Worm (Caenorhabditis elegans) whole organism, L1 larva: Measurements from ENCODE around the gene srlf-3.

ENCODE experiments used
- F16B12.6 ChIP-seq: fragments of 150-350 bp; optimal IDR thresholded peaks from 2 replicates; lab custom pipeline; 2014; ENCODE audit warnings: missing biosample characterization, missing genetic modification characterization
- alr-1 ChIP-seq: fragments of 200-800 bp; sonication (Bioruptor generic); optimal IDR thresholded peaks from 2 replicates; lab custom pipeline; 2018; ENCODE audit warnings: borderline replicate concordance, mild to moderate bottlenecking, missing genetic modification characterization, missing compliant biosample characterization
- aly-2 ChIP-seq: fragments of 150-350 bp; optimal IDR thresholded peaks from 2 replicates; lab custom pipeline; 2014; ENCODE audit warnings: missing biosample characterization, missing genetic modification characterization
- blmp-1 ChIP-seq: fragments of 150-350 bp; optimal IDR thresholded peaks from 2 replicates; lab custom pipeline; 2014; ENCODE audit warnings: missing biosample characterization, missing genetic modification characterization
- ceh-8 ChIP-seq: fragments of 200-800 bp; sonication (Bioruptor generic); optimal IDR thresholded peaks from 2 replicates; lab custom pipeline; 2018; ENCODE audit warnings: mild to moderate bottlenecking, missing genetic modification characterization, moderate library complexity, missing compliant biosample characterization
- dpl-1 ChIP-seq, 3 experiments: fragments of 150-350 bp in 2 of 3; sonication (generic microtip) in 1 of 3; optimal IDR thresholded peaks; 2 replicates each; lab custom pipeline; 2014 to 2017; ENCODE audit warnings: missing biosample characterization in 3 of 3, missing genetic modification characterization in 3 of 3, missing genetic modification reagents in 3 of 3
- efl-1 ChIP-seq, 4 experiments: fragments of 150-350 bp; optimal IDR thresholded peaks in 3 of 4; peaks in 1 of 4; 1 replicate in 1 of 4; 2 replicates in 3 of 4; lab custom pipeline; 2014; ENCODE audit warnings: missing biosample characterization in 2 of 4, missing genetic modification characterization in 2 of 4, missing genetic modification reagents in 2 of 4
- egl-27 ChIP-seq, 2 experiments: fragments of 150-350 bp in 1 of 2; sonication (generic microtip); optimal IDR thresholded peaks; 3 replicates each; lab custom pipeline; 2017 to 2018; ENCODE audit warnings: missing biosample characterization in 2 of 2, missing genetic modification characterization in 2 of 2, missing genetic modification reagents in 2 of 2
- elt-2 ChIP-seq: sonication (generic microtip); optimal IDR thresholded peaks from 2 replicates; lab custom pipeline; 2016; ENCODE audit warnings: missing genetic modification characterization, mild to moderate bottlenecking, inconsistent platforms, missing compliant biosample characterization, missing genetic modification reagents
- elt-3 ChIP-seq, 6 experiments: fragments of 150-350 bp in 1 of 6; sonication (generic microtip); optimal IDR thresholded peaks; 2 replicates each; lab custom pipeline; 2017 to 2018; ENCODE audit warnings: missing biosample characterization in 6 of 6, missing genetic modification characterization in 6 of 6, inconsistent platforms in 1 of 6
- ets-5 ChIP-seq: fragments of 200-800 bp; sonication (Bioruptor generic); IDR thresholded peaks from 2 replicates; pipeline ENCODE4 v1.3.6; 2022; ENCODE audit warnings: missing genetic modification characterization, missing compliant biosample characterization
- fos-1 ChIP-seq: fragments of 150-350 bp; optimal IDR thresholded peaks from 2 replicates; lab custom pipeline; 2014; ENCODE audit warnings: missing biosample characterization, missing genetic modification characterization
- grh-1 ChIP-seq: fragments of 200-800 bp; sonication (Bioruptor generic); IDR thresholded peaks from 2 replicates; pipeline ENCODE4 v1.3.6; 2022; ENCODE audit warnings: missing genetic modification reagents, missing genetic modification characterization, missing compliant biosample characterization
- hlh-17 ChIP-seq: fragments of 200-800 bp; sonication (Bioruptor generic); optimal IDR thresholded peaks from 2 replicates; lab custom pipeline; 2018; ENCODE audit warnings: missing genetic modification characterization, mild to moderate bottlenecking, missing compliant biosample characterization, moderate library complexity, borderline replicate concordance
- hlh-4 ChIP-seq: sonication (generic microtip); optimal IDR thresholded peaks from 2 replicates; lab custom pipeline; 2016; ENCODE audit warnings: mild to moderate bottlenecking, missing genetic modification characterization, missing compliant biosample characterization
- jun-1 ChIP-seq: fragments of 150-350 bp; optimal IDR thresholded peaks from 2 replicates; lab custom pipeline; 2014; ENCODE audit warnings: missing biosample characterization, missing genetic modification reagents, missing genetic modification characterization
- lin-13 ChIP-seq: fragments of 150-350 bp; optimal IDR thresholded peaks from 2 replicates; lab custom pipeline; 2014; ENCODE audit warnings: missing biosample characterization, missing genetic modification reagents, missing genetic modification characterization
- lin-14 ChIP-seq: fragments of 200-800 bp; sonication (Bioruptor generic); optimal IDR thresholded peaks from 2 replicates; lab custom pipeline; 2018; ENCODE audit warnings: mild to moderate bottlenecking, missing genetic modification characterization, moderate library complexity, missing compliant biosample characterization
- lin-35 ChIP-seq, 2 experiments: fragments of 150-350 bp; optimal IDR thresholded peaks; 2 replicates each; lab custom pipeline; 2014; ENCODE audit warnings: missing biosample characterization in 2 of 2, missing genetic modification characterization in 2 of 2, missing genetic modification reagents in 2 of 2
- lir-3 ChIP-seq: sonication (generic microtip); optimal IDR thresholded peaks from 2 replicates; lab custom pipeline; 2016; ENCODE audit warnings: mild to moderate bottlenecking, missing genetic modification characterization, moderate library complexity, missing compliant biosample characterization; ENCODE audit not compliant: poor library complexity
- mab-9 ChIP-seq: fragments of 200-800 bp; sonication (Bioruptor generic); IDR thresholded peaks from 2 replicates; pipeline ENCODE4 v1.3.6; 2022; ENCODE audit warnings: missing genetic modification reagents, missing genetic modification characterization, missing compliant biosample characterization
- mdl-1 ChIP-seq, 2 experiments: fragments of 150-350 bp; optimal IDR thresholded peaks; 2 replicates each; lab custom pipeline; 2014 to 2017; ENCODE audit warnings: missing biosample characterization in 2 of 2, missing genetic modification characterization in 2 of 2, inconsistent platforms in 1 of 2
- mep-1 ChIP-seq: fragments of 150-350 bp; optimal IDR thresholded peaks from 2 replicates; lab custom pipeline; 2014; ENCODE audit warnings: missing biosample characterization, missing genetic modification characterization
- nhr-11 ChIP-seq: fragments of 150-350 bp; optimal IDR thresholded peaks from 2 replicates; lab custom pipeline; 2014; ENCODE audit warnings: missing biosample characterization, missing genetic modification characterization
- nhr-12 ChIP-seq: sonication (generic microtip); optimal IDR thresholded peaks from 2 replicates; lab custom pipeline; 2017; ENCODE audit warnings: missing biosample characterization, missing genetic modification characterization
- nhr-47 ChIP-seq: sonication (generic microtip); optimal IDR thresholded peaks from 2 replicates; lab custom pipeline; 2016; ENCODE audit warnings: mild to moderate bottlenecking, missing genetic modification characterization, moderate library complexity, missing compliant biosample characterization
- nhr-71 ChIP-seq: sonication (generic microtip); optimal IDR thresholded peaks from 2 replicates; lab custom pipeline; 2016; ENCODE audit warnings: mild to moderate bottlenecking, missing genetic modification characterization, moderate library complexity, missing compliant biosample characterization
- nhr-76 ChIP-seq: sonication (generic microtip); optimal IDR thresholded peaks from 2 replicates; lab custom pipeline; 2017; ENCODE audit warnings: missing biosample characterization, missing genetic modification characterization
- nhr-84 ChIP-seq: sonication (generic microtip); optimal IDR thresholded peaks from 2 replicates; lab custom pipeline; 2017; ENCODE audit warnings: missing biosample characterization, missing genetic modification characterization
- nhr-85 ChIP-seq: sonication (generic microtip); peaks from one replicate; lab custom pipeline; 2016; ENCODE audit warnings: missing genetic modification characterization, inconsistent platforms, missing compliant biosample characterization
- pag-3 ChIP-seq: sonication (generic microtip); optimal IDR thresholded peaks from 2 replicates; lab custom pipeline; 2017; ENCODE audit warnings: missing genetic modification characterization, mild to moderate bottlenecking, missing compliant biosample characterization, antibody characterized with exemption, borderline replicate concordance; ENCODE audit not compliant: insufficient read depth
- pqm-1 ChIP-seq: sonication (generic microtip); optimal IDR thresholded peaks from 3 replicates; lab custom pipeline; 2017; ENCODE audit warnings: missing biosample characterization, missing genetic modification characterization
- rnt-1 ChIP-seq: sonication (generic microtip); optimal IDR thresholded peaks from 2 replicates; lab custom pipeline; 2016; ENCODE audit warnings: mild to moderate bottlenecking, missing genetic modification characterization, moderate library complexity, missing compliant biosample characterization
- sptf-1 ChIP-seq: fragments of 150-350 bp; optimal IDR thresholded peaks from 2 replicates; lab custom pipeline; 2014; ENCODE audit warnings: missing biosample characterization, missing genetic modification characterization
- tlp-1 ChIP-seq: fragments of 150-350 bp; optimal IDR thresholded peaks from 2 replicates; lab custom pipeline; 2014; ENCODE audit warnings: missing biosample characterization, missing genetic modification characterization
- unc-130 ChIP-seq: fragments of 150-350 bp; optimal IDR thresholded peaks from 2 replicates; lab custom pipeline; 2017; ENCODE audit warnings: missing biosample characterization, missing genetic modification characterization, inconsistent platforms
- unc-30 ChIP-seq: sonication (generic microtip); optimal IDR thresholded peaks from 2 replicates; lab custom pipeline; 2017; ENCODE audit warnings: missing biosample characterization, missing genetic modification characterization
- unc-98 ChIP-seq: fragments of 200-800 bp; sonication (Bioruptor generic); IDR thresholded peaks from 2 replicates; pipeline ENCODE4 v1.3.6; 2022; ENCODE audit warnings: missing genetic modification characterization, missing compliant biosample characterization
- zag-1 ChIP-seq: fragments of 150-350 bp; optimal IDR thresholded peaks from 2 replicates; lab custom pipeline; 2014; ENCODE audit warnings: missing biosample characterization, missing genetic modification characterization
- ztf-11 ChIP-seq, 2 experiments: sonication (generic microtip); optimal IDR thresholded peaks; 2 replicates each; lab custom pipeline; 2016 to 2017; ENCODE audit warnings: missing genetic modification characterization in 2 of 2, missing biosample characterization in 1 of 2, missing compliant biosample characterization in 1 of 2
- ztf-4 ChIP-seq: fragments of 150-350 bp; optimal IDR thresholded peaks from 2 replicates; lab custom pipeline; 2014; ENCODE audit warnings: missing biosample characterization, missing genetic modification characterization

The srlf-3 gene

ce11 chrIV:8464187-8464586 lies 23.1 kb upstream of the srlf-3 start (continued):
- TF ChIP-seq lin-14 (GFP tag; lab: Kevin White, UChicago) (peak; percentile 55), ztf-11 (tag; optimal IDR thresholded peaks at IDR 0.05; lab: Kevin White, UChicago) (no peak), mep-1 (no peak), egl-27 (tag; optimal IDR thresholded peaks at IDR 0.05; lab: Kevin White, UChicago) (no peak), lir-3 (no peak)

DNA sequence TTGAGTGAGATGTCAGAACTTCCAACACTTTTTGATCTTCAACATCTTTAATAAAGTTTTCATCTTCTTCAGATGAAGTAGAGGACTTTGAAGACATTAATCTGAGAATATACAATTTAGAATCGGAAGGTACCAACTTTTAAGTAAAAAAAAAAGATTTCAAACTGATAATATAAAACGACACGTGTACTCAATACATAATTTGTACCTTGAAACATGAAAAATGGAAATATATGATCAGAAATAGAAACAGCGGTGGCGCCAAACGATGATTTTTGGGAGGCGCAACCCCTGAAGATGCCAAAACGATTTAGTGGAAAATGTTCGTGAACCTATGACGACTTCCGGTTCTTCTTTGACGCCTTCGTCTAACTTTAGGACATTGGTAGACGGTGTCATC lies 14.8 kb upstream of the srlf-3 start, which contains the start of gene oat-1:
Gene oat-1 (minus strand): TSS at position 101 of the 400 bp plus-strand sequence.
- TF ChIP-seq mdl-1 (tag; optimal IDR thresholded peaks at IDR 0.05; lab: Kevin White, UChicago): no peak
- no peak for TF ChIP-seq nhr-76 (tag; lab: Kevin White, UChicago)
- TF ChIP-seq fos-1 (tag; lab: Kevin White, UChicago): no peak
- no peak for TF ChIP-seq zag-1 (tag; lab: Kevin White, UChicago)

ce11 chrIV:8473756-8474155 lies 13.5 kb upstream of the srlf-3 start, which contains the start of gene C28C12.11:
Gene C28C12.11 (plus strand): TSS chrIV:8474056.
- TF ChIP-seq dpl-1 (GFP tag; optimal IDR thresholded peaks at IDR 0.05; lab: Kevin White, UChicago) (no peak), rnt-1 (tag; lab: Kevin White, UChicago) (no peak), grh-1 (no peak), hlh-4 (tag; lab: Kevin White, UChicago) (no peak), elt-3 (tag; optimal IDR thresholded peaks at IDR 0.05; lab: Kevin White, UChicago) (no peak)
- TF ChIP-seq, all 84 proteins: peak for 0

DNA sequence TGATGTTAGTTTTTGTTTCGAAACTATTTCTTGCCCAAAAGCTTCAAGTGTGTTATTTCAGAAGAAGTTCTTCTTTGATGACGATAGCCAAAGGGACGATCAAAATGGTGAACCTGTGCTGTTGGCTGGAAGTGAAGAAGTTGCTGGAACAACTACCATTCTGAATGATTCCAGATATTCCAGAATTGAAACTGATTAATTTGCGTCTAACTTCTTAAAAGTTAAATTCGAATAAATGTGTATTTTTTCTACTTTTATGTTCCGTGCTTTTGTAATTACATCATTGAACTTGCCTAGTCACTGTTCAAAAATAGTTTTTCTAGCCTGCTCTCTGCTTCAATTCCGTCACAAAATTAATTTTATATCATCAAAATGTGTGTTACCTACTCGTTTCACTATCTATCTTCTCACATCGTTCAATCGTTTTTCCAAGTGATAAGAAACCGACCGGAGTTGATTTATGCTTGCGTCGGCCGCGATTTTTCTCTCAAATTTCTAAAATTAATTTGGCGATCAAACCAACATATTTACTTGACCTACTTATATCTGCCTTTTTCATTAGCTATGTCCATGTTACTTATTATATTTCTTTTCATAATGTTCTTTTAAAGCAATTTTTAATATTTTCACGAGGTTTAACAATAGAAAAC lies 12.1 kb upstream of the srlf-3 start:
- TF ChIP-seq unc-130: no peak
- TF ChIP-seq mep-1: no peak
- peak in 2 of 6 experiments; percentile 15 to 33 for TF ChIP-seq elt-3 (tag; optimal IDR thresholded peaks at IDR 0.05; lab: Kevin White, UChicago)
- no peak for TF ChIP-seq sptf-1 (tag; lab: Kevin White, UChicago)
- peak; percentile 39 for TF ChIP-seq lin-14 (GFP tag; lab: Kevin White, UChicago)
- no peak for TF ChIP-seq jun-1 (tag; lab: Kevin White, UChicago)
- no peak for TF ChIP-seq lin-35 (GFP tag; optimal IDR thresholded peaks at IDR 0.05; lab: Kevin White, UChicago)
- TF ChIP-seq nhr-84 (tag; lab: Kevin White, UChicago): no peak
- no peak for TF ChIP-seq nhr-85 (tag; lab: Kevin White, UChicago)
- no peak for TF ChIP-seq unc-98 (GFP tag; lab: Robert Waterston, UW)
- TF ChIP-seq mdl-1 (tag; optimal IDR thresholded peaks at IDR 0.05; lab: Kevin White, UChicago): no peak
- no peak for TF ChIP-seq pag-3 (tag; lab: Kevin White, UChicago)
- peak; percentile 62 for TF ChIP-seq blmp-1 (tag; lab: Kevin White, UChicago)
- TF ChIP-seq F16B12.6: no peak
- peak; percentile 15 for TF ChIP-seq nhr-71 (tag; lab: Kevin White, UChicago)
- no peak for TF ChIP-seq lir-3
- TF ChIP-seq nhr-47 (tag; lab: Kevin White, UChicago): no peak
- TF ChIP-seq pqm-1 (tag; lab: Kevin White, UChicago): no peak
- TF ChIP-seq hlh-4 (tag; lab: Kevin White, UChicago): no peak
- TF ChIP-seq unc-30 (tag; lab: Kevin White, UChicago): no peak
- peak; percentile 66 for TF ChIP-seq elt-2
- no peak for TF ChIP-seq ztf-4 (tag; lab: Kevin White, UChicago)
- no peak for TF ChIP-seq aly-2 (tag; lab: Kevin White, UChicago)
- no peak for TF ChIP-seq tlp-1 (tag; lab: Kevin White, UChicago)
- TF ChIP-seq nhr-12 (tag; lab: Kevin White, UChicago): no peak
- TF ChIP-seq hlh-17 (GFP tag; lab: Kevin White, UChicago): no peak
- TF ChIP-seq mab-9 (GFP tag; lab: Robert Waterston, UW): no peak
- no peak for TF ChIP-seq ceh-8 (GFP tag; lab: Kevin White, UChicago)
- TF ChIP-seq ets-5 (GFP tag; lab: Robert Waterston, UW): no peak
- no peak for TF ChIP-seq nhr-11 (tag; lab: Kevin White, UChicago)
- no peak for TF ChIP-seq lin-13 (GFP tag; lab: Kevin White, UChicago)
- TF ChIP-seq rnt-1 (tag; lab: Kevin White, UChicago): peak; percentile 9
- TF ChIP-seq efl-1 (optimal IDR thresholded peaks at IDR 0.05; lab: Kevin White, UChicago): no peak
- peak in 1 of 2 experiments; percentile 51 for TF ChIP-seq efl-1 (GFP tag; optimal IDR thresholded peaks at IDR 0.05 in 1 of 2; lab: Kevin White, UChicago)
- no peak for TF ChIP-seq alr-1 (tag; lab: Kevin White, UChicago)
